Fruit fly (Drosophila melanogaster): ENCODE measurements around the gene Cdk12.

dm6 chr3L:21568848-21569372 is 52.8 kb downstream of the Cdk12 start, which contains the start of the genes CRIF and SMC5:
- no peak; the same call in 1 of the 2 replicates for TF ChIP-seq CG32767 (GFP tag; IDR thresholded peaks at IDR 0.05)
- TF ChIP-seq Camta (GFP tag; optimal IDR thresholded peaks at IDR 0.05), result peak; percentile 54
- peak; percentile 57 for TF ChIP-seq CG12299 (tag; optimal IDR thresholded peaks at IDR 0.05)
- TF ChIP-seq Hmx (GFP tag; optimal IDR thresholded peaks at IDR 0.05), result peak; percentile 46
- no peak for TF ChIP-seq bbx (GFP tag; IDR thresholded peaks at IDR 0.05; ENCODE audit: partially characterized antibody)
- TF ChIP-seq CG10209 (GFP tag; optimal IDR thresholded peaks at IDR 0.05), result peak; percentile 52
- TF ChIP-seq lbe (GFP tag; optimal IDR thresholded peaks at IDR 0.05), result no peak
- no peak for TF ChIP-seq Sox102F (GFP tag; optimal IDR thresholded peaks at IDR 0.05)
- no peak for TF ChIP-seq PHDP (tag; optimal IDR thresholded peaks at IDR 0.05)
- TF ChIP-seq pnt (GFP tag; optimal IDR thresholded peaks at IDR 0.05), result peak; percentile 30

Data from whole organism, embryonic.